Worm (Caenorhabditis elegans): Measurements from ENCODE around the gene C49C3.4.

Gene C49C3.4

ce11 chrIV:17285263-17285662 is 35.3 kb upstream of the C49C3.4 start:
- TF ChIP-seq unc-42 (tag; optimal IDR thresholded peaks at IDR 0.05) (peak; percentile 17), unc-55 (GFP tag; optimal IDR thresholded peaks at IDR 0.05) (no peak)

- TF ChIP-seq lin-11 (tag; optimal IDR thresholded peaks at IDR 0.05) (no peak), eyg-1 (tag; optimal IDR thresholded peaks at IDR 0.05) (no peak), unc-55 (GFP tag; optimal IDR thresholded peaks at IDR 0.05) (no peak)
Observed at ce11 chrIV:17287908-17288675, 32.5 kb upstream of the C49C3.4 start, which contains the start of gene zipt-7.1. zipt-7.1 (minus strand) TSS chrIV:17288139.

- no peak for TF ChIP-seq fax-1 (tag; optimal IDR thresholded peaks at IDR 0.05)
- peak; percentile 72 for TF ChIP-seq unc-42 (tag; optimal IDR thresholded peaks at IDR 0.05)
- no peak for TF ChIP-seq ceh-19 (GFP tag; optimal IDR thresholded peaks at IDR 0.05)
- TF ChIP-seq T23F11.4 (GFP tag; optimal IDR thresholded peaks at IDR 0.05), result no peak
- TF ChIP-seq nfya-1 (tag; optimal IDR thresholded peaks at IDR 0.05), result no peak
- no peak for TF ChIP-seq ceh-31 (tag; optimal IDR thresholded peaks at IDR 0.05)
Observed at ce11 chrIV:17291629-17292199, 28.9 kb upstream of the C49C3.4 start, which contains the start of the genes T28F3.11 and slc-17.4. T28F3.11 (minus strand) TSS chrIV:17291679. slc-17.4 (minus strand) TSS chrIV:17291733.

- TF ChIP-seq hlh-15 (tag; optimal IDR thresholded peaks at IDR 0.05) (no peak), ref-2 (tag; optimal IDR thresholded peaks at IDR 0.05) (no peak), pag-3 (tag; optimal IDR thresholded peaks at IDR 0.05; ENCODE audit: borderline replicate concordance) (no peak), dmd-4 (tag; optimal IDR thresholded peaks at IDR 0.05; ENCODE audit: borderline replicate concordance) (no peak), ztf-16 (tag; optimal IDR thresholded peaks at IDR 0.05) (no peak), hlh-13 (GFP tag; optimal IDR thresholded peaks at IDR 0.05) (no peak), eyg-1 (tag; optimal IDR thresholded peaks at IDR 0.05) (no peak), ttx-3 (tag; optimal IDR thresholded peaks at IDR 0.05) (no peak), Y22D7AL.16 (tag; optimal IDR thresholded peaks at IDR 0.05) (no peak), pha-4 (tag; optimal IDR thresholded peaks at IDR 0.05) (no peak), elt-2 (tag; optimal IDR thresholded peaks at IDR 0.05) (no peak), unc-3 (GFP tag; conservative IDR thresholded peaks at IDR 0.05) (no peak), unc-3 (tag; optimal IDR thresholded peaks at IDR 0.05) (no peak)
Observed at ce11 chrIV:17292350-17292749, 28.2 kb upstream of the C49C3.4 start.

ce11 chrIV:17293068-17293467 is 27.5 kb upstream of the C49C3.4 start:
- no peak for TF ChIP-seq ceh-18 (tag; optimal IDR thresholded peaks at IDR 0.05)

- TF ChIP-seq ceh-24 (tag; optimal IDR thresholded peaks at IDR 0.05) (no peak), unc-55 (GFP tag; optimal IDR thresholded peaks at IDR 0.05) (peak; percentile 18)
Observed at ce11 chrIV:17293679-17294078, 26.9 kb upstream of the C49C3.4 start.

ce11 chrIV:17294489-17294888 is 26.1 kb upstream of the C49C3.4 start, which contains the start of gene T28F3.5:
T28F3.5 (plus strand) TSS chrIV:17294789.
- TF ChIP-seq hlh-30 (tag; optimal IDR thresholded peaks at IDR 0.05; ENCODE audit: insufficient read depth) (no peak), tbx-2 (tag; optimal IDR thresholded peaks at IDR 0.05) (no peak), sdc-2 (tag; optimal IDR thresholded peaks at IDR 0.05) (no peak), ets-4 (tag; optimal IDR thresholded peaks at IDR 0.05) (no peak), fkh-6 (tag; optimal IDR thresholded peaks at IDR 0.05) (no peak), ceh-45 (GFP tag; IDR thresholded peaks at IDR 0.05) (no peak), ceh-48 (tag; optimal IDR thresholded peaks at IDR 0.05) (no peak), lim-6 (tag; optimal IDR thresholded peaks at IDR 0.05) (no peak), zip-5 (tag; optimal IDR thresholded peaks at IDR 0.05) (no peak), gmeb-2 (tag; optimal IDR thresholded peaks at IDR 0.05) (no peak), eyg-1 (tag; optimal IDR thresholded peaks at IDR 0.05) (no peak), hlh-6 (tag; optimal IDR thresholded peaks at IDR 0.05) (no peak)

All from whole organism, late embryonic.